Fruit fly (Drosophila melanogaster) whole organism, prepupa: ENCODE data around the gene Eip75B.

ENCODE experiments used
- Blimp-1 ChIP-seq: fragments of 200-800 bp; sonication (Bioruptor generic); optimal IDR thresholded peaks from 3 replicates; lab custom pipeline; 2017; ENCODE audit warnings: missing biosample characterization, missing genetic modification characterization, mild to moderate bottlenecking, moderate library complexity, missing genetic modification reagents
- CG10631 ChIP-seq: fragments of 200-800 bp; sonication (Bioruptor generic); optimal IDR thresholded peaks from 2 replicates; lab custom pipeline; 2016; ENCODE audit warnings: missing biosample characterization, missing genetic modification characterization
- CG10669 ChIP-seq: fragments of 200-800 bp; sonication (Bioruptor generic); optimal IDR thresholded peaks from 3 replicates; lab custom pipeline; 2018; ENCODE audit warnings: missing biosample characterization, mild to moderate bottlenecking, missing genetic modification characterization, moderate library complexity
- CG11294 ChIP-seq: fragments of 200-800 bp; sonication (Bioruptor generic); IDR thresholded peaks from 2 replicates; pipeline ENCODE4 v1.3.6; 2022; ENCODE audit warnings: missing biosample characterization, missing genetic modification characterization
- CG11762 ChIP-seq: fragments of 200-800 bp; sonication (Bioruptor generic); optimal IDR thresholded peaks from 3 replicates; lab custom pipeline; 2016; ENCODE audit warnings: missing biosample characterization, missing genetic modification characterization; ENCODE audit not compliant: insufficient read depth
- CG11902 ChIP-seq: fragments of 200-800 bp; sonication (Bioruptor generic); optimal IDR thresholded peaks from 3 replicates; lab custom pipeline; 2016; ENCODE audit warnings: missing biosample characterization, missing genetic modification characterization
- CG15336 ChIP-seq: fragments of 200-800 bp; sonication (Bioruptor generic); IDR thresholded peaks from 2 replicates; pipeline ENCODE4 v1.3.6; 2022; ENCODE audit warnings: missing biosample characterization, missing genetic modification characterization
- CG1621 ChIP-seq: fragments of 200-800 bp; sonication (Bioruptor generic); optimal IDR thresholded peaks from 3 replicates; lab custom pipeline; 2018; ENCODE audit warnings: missing biosample characterization, mild to moderate bottlenecking, missing genetic modification characterization
- CG16779 ChIP-seq: fragments of 200-800 bp; sonication (Bioruptor generic); optimal IDR thresholded peaks from 3 replicates; lab custom pipeline; 2017; ENCODE audit warnings: missing biosample characterization, mild to moderate bottlenecking, missing genetic modification characterization
- CG3032 ChIP-seq: fragments of 200-800 bp; optimal IDR thresholded peaks from 2 replicates; lab custom pipeline; 2019; ENCODE audit warnings: missing biosample characterization, mild to moderate bottlenecking, missing genetic modification characterization, moderate library complexity
- CG31627 ChIP-seq: fragments of 200-800 bp; sonication (Bioruptor generic); optimal IDR thresholded peaks from 3 replicates; lab custom pipeline; 2016; ENCODE audit warnings: missing biosample characterization, missing genetic modification characterization
- CG32006 ChIP-seq: fragments of 200-800 bp; sonication (Bioruptor generic); optimal IDR thresholded peaks from 3 replicates; lab custom pipeline; 2017; ENCODE audit warnings: missing biosample characterization, mild to moderate bottlenecking, missing genetic modification characterization
- CG34406 ChIP-seq: fragments of 200-800 bp; sonication (Bioruptor generic); optimal IDR thresholded peaks from 3 replicates; lab custom pipeline; 2016; ENCODE audit warnings: missing biosample characterization, missing genetic modification characterization
- CG6163 ChIP-seq: fragments of 200-800 bp; sonication (Bioruptor generic); IDR thresholded peaks from 3 replicates; pipeline ENCODE4 v1.3.6; 2022; ENCODE audit warnings: missing biosample characterization, missing genetic modification characterization
- CG6276 ChIP-seq: fragments of 200-800 bp; sonication (Bioruptor generic); optimal IDR thresholded peaks from 2 replicates; lab custom pipeline; 2017; ENCODE audit warnings: missing biosample characterization, mild to moderate bottlenecking, missing genetic modification characterization
- CG6792 ChIP-seq: fragments of 200-800 bp; sonication (Bioruptor generic); optimal IDR thresholded peaks from 3 replicates; lab custom pipeline; 2016; ENCODE audit warnings: missing biosample characterization, missing genetic modification characterization
- CG6808 ChIP-seq: fragments of 200-800 bp; sonication (Bioruptor generic); optimal IDR thresholded peaks from 3 replicates; lab custom pipeline; 2017; ENCODE audit warnings: missing biosample characterization, missing genetic modification characterization, mild to moderate bottlenecking, moderate library complexity, missing genetic modification reagents
- CG6854 ChIP-seq: fragments of 200-800 bp; sonication (Bioruptor generic); optimal IDR thresholded peaks from 2 replicates; lab custom pipeline; 2017; ENCODE audit warnings: missing biosample characterization, mild to moderate bottlenecking, missing genetic modification characterization
- CG7368 ChIP-seq: fragments of 200-800 bp; sonication (Bioruptor generic); optimal IDR thresholded peaks from 3 replicates; lab custom pipeline; 2016; ENCODE audit warnings: missing biosample characterization, missing genetic modification characterization
- CG8119 ChIP-seq: fragments of 200-800 bp; sonication (Bioruptor generic); IDR thresholded peaks from 3 replicates; pipeline ENCODE4 v1.3.6; 2022; ENCODE audit warnings: missing biosample characterization, missing genetic modification characterization
- CG8632 ChIP-seq: fragments of 200-800 bp; sonication (Bioruptor generic); optimal IDR thresholded peaks from 3 replicates; lab custom pipeline; 2016; ENCODE audit warnings: missing biosample characterization, missing genetic modification characterization
- CG9139 ChIP-seq: fragments of 200-800 bp; sonication (Bioruptor generic); optimal IDR thresholded peaks from 3 replicates; lab custom pipeline; 2017; ENCODE audit warnings: missing biosample characterization, mild to moderate bottlenecking, missing genetic modification characterization
- Eip93F ChIP-seq: fragments of 200-800 bp; sonication (Bioruptor generic); optimal IDR thresholded peaks from 2 replicates; lab custom pipeline; 2016; ENCODE audit warnings: missing biosample characterization, mild to moderate bottlenecking, missing genetic modification characterization
- Ets21C ChIP-seq: fragments of 200-800 bp; sonication (Bioruptor generic); optimal IDR thresholded peaks from 3 replicates; lab custom pipeline; 2016; ENCODE audit warnings: missing biosample characterization, missing genetic modification characterization
- Ets96B ChIP-seq: fragments of 200-800 bp; optimal IDR thresholded peaks from 2 replicates; lab custom pipeline; 2019; ENCODE audit warnings: missing biosample characterization, mild to moderate bottlenecking, missing genetic modification characterization, moderate library complexity
- Gug ChIP-seq: fragments of 200-800 bp; sonication (Bioruptor generic); IDR thresholded peaks from 2 replicates; pipeline ENCODE4 v1.3.6; 2022; ENCODE audit warnings: missing biosample characterization, missing genetic modification characterization
- Hr38 ChIP-seq: sonication (Bioruptor generic); optimal IDR thresholded peaks from 2 replicates; lab custom pipeline; 2016; ENCODE audit warnings: missing biosample characterization, missing genetic modification characterization
- Hr4 ChIP-seq: fragments of 200-800 bp; sonication (Bioruptor generic); optimal IDR thresholded peaks from 3 replicates; lab custom pipeline; 2016; ENCODE audit warnings: missing biosample characterization, missing genetic modification characterization
- Lpt ChIP-seq: fragments of 200-800 bp; sonication (Bioruptor generic); optimal IDR thresholded peaks from 3 replicates; lab custom pipeline; 2016; ENCODE audit warnings: missing biosample characterization, missing genetic modification characterization
- Met ChIP-seq: fragments of 200-800 bp; sonication (Bioruptor generic); optimal IDR thresholded peaks from 3 replicates; lab custom pipeline; 2016; ENCODE audit warnings: missing biosample characterization, missing genetic modification characterization
- OdsH ChIP-seq: fragments of 200-800 bp; sonication (Bioruptor generic); optimal IDR thresholded peaks from 3 replicates; lab custom pipeline; 2016; ENCODE audit warnings: missing biosample characterization, missing genetic modification characterization
- Smox ChIP-seq: fragments of 200-800 bp; sonication (Bioruptor generic); optimal IDR thresholded peaks from 3 replicates; lab custom pipeline; 2016; ENCODE audit warnings: missing biosample characterization, missing genetic modification characterization
- achi ChIP-seq: fragments of 200-800 bp; sonication (Bioruptor generic); optimal IDR thresholded peaks from 3 replicates; lab custom pipeline; 2016; ENCODE audit warnings: missing biosample characterization, missing genetic modification characterization
- dac ChIP-seq: fragments of 200-800 bp; sonication (Bioruptor generic); optimal IDR thresholded peaks from 2 replicates; lab custom pipeline; 2017; ENCODE audit warnings: missing biosample characterization, mild to moderate bottlenecking, missing genetic modification characterization
- dsx ChIP-seq: fragments of 200-800 bp; optimal IDR thresholded peaks from 3 replicates; lab custom pipeline; 2019; ENCODE audit warnings: missing biosample characterization, mild to moderate bottlenecking, missing genetic modification characterization, moderate library complexity; ENCODE audit not compliant: poor library complexity, severe bottlenecking
- eg ChIP-seq: fragments of 200-800 bp; sonication (Bioruptor generic); IDR thresholded peaks from 3 replicates; pipeline ENCODE4 v1.3.6; 2022; ENCODE audit warnings: missing biosample characterization, missing genetic modification characterization
- esn ChIP-seq: fragments of 200-800 bp; sonication (Bioruptor generic); optimal IDR thresholded peaks from 2 replicates; lab custom pipeline; 2016; ENCODE audit warnings: missing biosample characterization, mild to moderate bottlenecking, missing genetic modification characterization, moderate library complexity
- fd59A ChIP-seq: fragments of 200-800 bp; sonication (Bioruptor generic); optimal IDR thresholded peaks from 2 replicates; lab custom pipeline; 2017; ENCODE audit warnings: missing biosample characterization, mild to moderate bottlenecking, missing genetic modification characterization, missing genetic modification reagents
- fd85E ChIP-seq: fragments of 200-800 bp; sonication (Bioruptor generic); optimal IDR thresholded peaks from 3 replicates; lab custom pipeline; 2016; ENCODE audit warnings: missing biosample characterization, missing genetic modification characterization
- fkh ChIP-seq: fragments of 200-800 bp; sonication (Bioruptor generic); optimal IDR thresholded peaks from 3 replicates; lab custom pipeline; 2017; ENCODE audit warnings: missing biosample characterization, mild to moderate bottlenecking, missing genetic modification characterization, moderate library complexity
- lz ChIP-seq: fragments of 200-800 bp; sonication (Bioruptor generic); optimal IDR thresholded peaks from 3 replicates; lab custom pipeline; 2016; ENCODE audit warnings: missing biosample characterization, missing genetic modification characterization
- net ChIP-seq: fragments of 200-800 bp; sonication (Bioruptor generic); optimal IDR thresholded peaks from 3 replicates; lab custom pipeline; 2016; ENCODE audit warnings: missing biosample characterization, missing genetic modification characterization
- pdm3 ChIP-seq: fragments of 200-800 bp; sonication (Bioruptor generic); optimal IDR thresholded peaks from 3 replicates; lab custom pipeline; 2016; ENCODE audit warnings: missing biosample characterization, missing genetic modification characterization
- spab ChIP-seq: fragments of 200-800 bp; sonication (Bioruptor generic); optimal IDR thresholded peaks from 2 replicates; lab custom pipeline; 2017; ENCODE audit warnings: missing biosample characterization, mild to moderate bottlenecking, missing genetic modification characterization, missing genetic modification reagents
- ss ChIP-seq, 2 experiments: fragments of 200-800 bp; sonication (Bioruptor generic); optimal IDR thresholded peaks; 2 replicates in 1 of 2; 3 replicates in 1 of 2; lab custom pipeline; 2017 to 2018; ENCODE audit warnings: mild to moderate bottlenecking in 2 of 2, missing biosample characterization in 2 of 2, missing genetic modification characterization in 2 of 2, moderate library complexity in 1 of 2
- svp ChIP-seq: fragments of 200-800 bp; sonication (Bioruptor generic); peaks from one replicate; lab custom pipeline; 2016; ENCODE audit warnings: missing biosample characterization, missing genetic modification characterization
- topi ChIP-seq: fragments of 200-800 bp; sonication (Bioruptor generic); optimal IDR thresholded peaks from 3 replicates; lab custom pipeline; 2016; ENCODE audit warnings: missing biosample characterization, missing genetic modification characterization
- vri ChIP-seq: fragments of 200-800 bp; sonication (Bioruptor generic); optimal IDR thresholded peaks from 3 replicates; lab custom pipeline; 2016; ENCODE audit warnings: missing biosample characterization, mild to moderate bottlenecking, missing genetic modification characterization

Gene Eip75B

dm6 chr3L:18011715-18012512 is 52.6 kb downstream of the Eip75B start (continued):
- TF ChIP-seq spab (GFP tag; lab: Kevin White, UChicago) (peak; percentile 85), CG34406 (GFP tag; lab: Kevin White, UChicago) (peak; percentile 99), CG7368 (GFP tag; lab: Kevin White, UChicago) (peak; percentile 96), CG6808 (GFP tag; lab: Kevin White, UChicago) (peak; percentile 80), svp (GFP tag; lab: Kevin White, UChicago) (peak; percentile 100), Ets96B (peak; percentile 88), pdm3 (GFP tag; lab: Kevin White, UChicago) (peak; percentile 98), Eip93F (GFP tag; lab: Kevin White, UChicago) (peak; percentile 99), esn (GFP tag; lab: Kevin White, UChicago) (peak; percentile 100), CG16779 (tag; lab: Kevin White, UChicago) (peak; percentile 87), Blimp-1 (peak; percentile 98), Smox (GFP tag; lab: Kevin White, UChicago) (peak; percentile 100), CG11762 (GFP tag; lab: Kevin White, UChicago) (peak; percentile 96), OdsH (GFP tag; lab: Kevin White, UChicago) (peak; percentile 97), lz (GFP tag; lab: Kevin White, UChicago) (peak; percentile 100), ss (GFP tag; optimal IDR thresholded peaks at IDR 0.05; lab: Kevin White, UChicago) (peak; percentile 73 to 79), CG6276 (GFP tag; lab: Kevin White, UChicago) (peak; percentile 84), eg (peak; percentile 89), CG31627 (GFP tag; lab: Kevin White, UChicago) (peak; percentile 100), CG11902 (GFP tag; lab: Kevin White, UChicago) (peak; percentile 98), CG32006 (GFP tag; lab: Kevin White, UChicago) (peak; percentile 92), Ets21C (GFP tag; lab: Kevin White, UChicago) (peak; percentile 99), CG15336 (GFP tag; lab: Robert Waterston, UW) (peak; percentile 91), Met (peak; percentile 100), achi (GFP tag; lab: Kevin White, UChicago) (peak; percentile 97), CG11294 (GFP tag; lab: Robert Waterston, UW) (peak; percentile 57; the same call in 1 of the 2 replicates), fd59A (peak; percentile 83)
- TF ChIP-seq, all 60 proteins: peak for 59

- TF ChIP-seq Lpt (GFP tag; lab: Kevin White, UChicago) (no peak), net (GFP tag; lab: Kevin White, UChicago) (no peak), CG8119 (no peak), dac (GFP tag; lab: Kevin White, UChicago) (no peak), topi (GFP tag; lab: Kevin White, UChicago) (no peak), CG34406 (GFP tag; lab: Kevin White, UChicago) (no peak), OdsH (GFP tag; lab: Kevin White, UChicago) (no peak), esn (GFP tag; lab: Kevin White, UChicago) (peak; percentile 15), CG7368 (GFP tag; lab: Kevin White, UChicago) (no peak), spab (GFP tag; lab: Kevin White, UChicago) (no peak), CG1621 (tag; lab: Kevin White, UChicago) (no peak), pdm3 (GFP tag; lab: Kevin White, UChicago) (no peak), dsx (GFP tag; lab: Kevin White, UChicago) (no peak), CG6163 (GFP tag; lab: Robert Waterston, UW) (peak; percentile 38; the same call in 2 of the 3 replicates), CG3032 (tag; lab: Kevin White, UChicago) (no peak), CG8632 (GFP tag; lab: Kevin White, UChicago) (no peak), CG6854 (GFP tag; lab: Kevin White, UChicago) (no peak), CG10669 (GFP tag; lab: Kevin White, UChicago) (no peak), fkh (GFP tag; lab: Kevin White, UChicago) (peak; percentile 48), Hr4 (no peak), fd85E (GFP tag; lab: Kevin White, UChicago) (no peak), CG6792 (GFP tag; lab: Kevin White, UChicago) (no peak), Gug (no peak), CG10631 (no peak), Hr38 (GFP tag; lab: Kevin White, UChicago) (no peak), CG16779 (tag; lab: Kevin White, UChicago) (no peak), CG9139 (GFP tag; lab: Kevin White, UChicago) (no peak), vri (peak; percentile 59)
Measured at dm6 chr3L:18010418-18010883, 54.0 kb downstream of the Eip75B start.
